Worm (Caenorhabditis elegans) whole organism, midembryonic: Measurements from ENCODE around the gene let-413.

Experiments used
- T22C8.4 ChIP-seq: fragments of 200-800 bp; sonication (Bioruptor generic); IDR thresholded peaks from 2 replicates; pipeline ENCODE4 v1.3.6; 2022; ENCODE audit warnings: missing genetic modification characterization, missing compliant biosample characterization
- cog-1 ChIP-seq: sonication (generic microtip); optimal IDR thresholded peaks from 2 replicates; lab custom pipeline; 2016; ENCODE audit warnings: missing genetic modification characterization, missing compliant biosample characterization
- flt-1 ChIP-seq: fragments of 200-800 bp; sonication (Bioruptor generic); IDR thresholded peaks from 2 replicates; pipeline ENCODE4 v1.3.6; 2022; ENCODE audit warnings: missing genetic modification characterization, missing compliant biosample characterization
- klf-2 ChIP-seq: fragments of 200-800 bp; sonication (Bioruptor generic); conservative IDR thresholded peaks from 2 replicates; pipeline ENCODE4 v1.3.6; 2022; ENCODE audit warnings: missing genetic modification reagents, missing genetic modification characterization, missing compliant biosample characterization
- med-1 ChIP-seq: sonication (generic microtip); optimal IDR thresholded peaks from 2 replicates; lab custom pipeline; 2017; ENCODE audit warnings: missing genetic modification characterization, mild to moderate bottlenecking, missing compliant biosample characterization, antibody characterized with exemption, missing genetic modification reagents; ENCODE audit not compliant: insufficient read depth
- ref-1 ChIP-seq: fragments of 200-800 bp; sonication (Bioruptor generic); conservative IDR thresholded peaks from 2 replicates; pipeline ENCODE4 v1.3.6; 2022; ENCODE audit warnings: missing genetic modification reagents, missing genetic modification characterization, missing compliant biosample characterization
- tab-1 ChIP-seq: fragments of 200-800 bp; sonication (Bioruptor generic); IDR thresholded peaks from 2 replicates; pipeline ENCODE4 v1.3.6; 2022; ENCODE audit warnings: missing genetic modification characterization, missing compliant biosample characterization
- ztf-23 ChIP-seq: fragments of 200-800 bp; sonication (Bioruptor generic); IDR thresholded peaks from 2 replicates; pipeline ENCODE4 v1.3.6; 2022; ENCODE audit warnings: missing genetic modification reagents, missing genetic modification characterization, missing compliant biosample characterization
- ztf-29 ChIP-seq: fragments of 200-800 bp; sonication (Bioruptor generic); IDR thresholded peaks from 2 replicates; pipeline ENCODE4 v1.3.6; 2022; ENCODE audit warnings: missing genetic modification reagents, missing genetic modification characterization, missing compliant biosample characterization

Gene let-413

DNA sequence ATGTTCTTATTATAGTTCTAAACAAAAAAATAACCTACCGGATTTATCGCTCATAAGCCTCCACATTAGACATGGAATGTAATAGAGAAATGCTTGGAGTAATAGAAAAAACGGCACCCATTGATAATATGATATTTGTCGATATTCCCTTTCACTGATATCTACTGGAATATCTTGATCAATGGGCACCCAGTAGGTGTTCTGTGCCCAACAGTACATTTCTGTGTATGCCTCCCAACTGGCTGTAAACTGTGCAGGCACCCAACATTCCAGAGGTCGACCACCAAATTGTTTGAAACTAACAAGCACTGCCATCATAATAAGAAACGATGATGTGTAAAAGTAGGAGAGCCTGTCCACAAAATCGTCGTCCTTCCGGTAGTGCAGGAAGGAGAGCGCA is 13.1 kb downstream of the let-413 start:
- TF ChIP-seq cog-1 (tag; lab: Kevin White, UChicago) (no peak), T22C8.4 (GFP tag; lab: Robert Waterston, UW) (no peak), ztf-23 (no peak), ztf-29 (GFP tag; lab: Robert Waterston, UW) (no peak), med-1 (GFP tag; lab: Kevin White, UChicago) (no peak), klf-2 (GFP tag; lab: Robert Waterston, UW) (no peak), ref-1 (GFP tag; lab: Robert Waterston, UW) (no peak), flt-1 (GFP tag; lab: Robert Waterston, UW) (no peak), tab-1 (GFP tag; lab: Robert Waterston, UW) (no peak)

ce11 chrV:7958740-7959320 is 18.7 kb downstream of the let-413 start, which contains the start of the genes clec-217 and F26D11.2:
TSS of gene clec-217 (minus strand) at chrV:7958840.
TSS of gene F26D11.2 (plus strand) at chrV:7959270.
- TF ChIP-seq med-1 (GFP tag; lab: Kevin White, UChicago), result no peak
- TF ChIP-seq cog-1 (tag; lab: Kevin White, UChicago), result no peak
- no peak for TF ChIP-seq ztf-23
- TF ChIP-seq klf-2 (GFP tag; lab: Robert Waterston, UW), result no peak
- no peak for TF ChIP-seq flt-1 (GFP tag; lab: Robert Waterston, UW)
- TF ChIP-seq ztf-29 (GFP tag; lab: Robert Waterston, UW), result no peak
- TF ChIP-seq T22C8.4 (GFP tag; lab: Robert Waterston, UW), result no peak
- no peak for TF ChIP-seq tab-1 (GFP tag; lab: Robert Waterston, UW)
- no peak for TF ChIP-seq ref-1 (GFP tag; lab: Robert Waterston, UW)

ce11 chrV:7956218-7956617 is 21.4 kb downstream of the let-413 start, which contains the start of gene pals-34:
TSS of gene pals-34 (minus strand) at chrV:7956497.
- TF ChIP-seq med-1 (GFP tag; lab: Kevin White, UChicago) (no peak), ztf-23 (no peak), klf-2 (GFP tag; lab: Robert Waterston, UW) (no peak)

DNA sequence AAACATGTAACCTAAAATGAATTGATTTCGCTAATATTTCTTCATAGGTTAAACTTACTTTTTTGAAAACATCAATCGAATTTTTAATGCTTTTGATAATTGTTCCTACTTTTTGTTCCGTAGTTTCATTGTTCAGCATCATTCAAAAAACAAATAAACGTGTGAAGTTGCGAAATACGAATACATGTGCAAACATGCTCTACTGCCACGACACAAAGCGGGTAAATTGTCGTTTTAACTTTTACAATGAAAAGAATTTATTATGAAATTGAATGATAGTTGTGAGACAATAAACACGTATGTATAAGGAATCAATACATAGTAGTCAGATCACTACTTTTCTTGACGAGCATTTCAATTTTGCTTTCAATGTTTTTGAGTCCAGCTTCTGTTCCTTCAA is 22.4 kb downstream of the let-413 start, which contains the start of gene F26D11.12:
Gene F26D11.12 (minus strand): TSS at position 145 of the 400 bp plus-strand sequence.
- TF ChIP-seq tab-1 (GFP tag; lab: Robert Waterston, UW) (no peak), cog-1 (tag; lab: Kevin White, UChicago) (no peak), ref-1 (GFP tag; lab: Robert Waterston, UW) (no peak), flt-1 (GFP tag; lab: Robert Waterston, UW) (no peak), ztf-23 (no peak), klf-2 (GFP tag; lab: Robert Waterston, UW) (no peak)

DNA sequence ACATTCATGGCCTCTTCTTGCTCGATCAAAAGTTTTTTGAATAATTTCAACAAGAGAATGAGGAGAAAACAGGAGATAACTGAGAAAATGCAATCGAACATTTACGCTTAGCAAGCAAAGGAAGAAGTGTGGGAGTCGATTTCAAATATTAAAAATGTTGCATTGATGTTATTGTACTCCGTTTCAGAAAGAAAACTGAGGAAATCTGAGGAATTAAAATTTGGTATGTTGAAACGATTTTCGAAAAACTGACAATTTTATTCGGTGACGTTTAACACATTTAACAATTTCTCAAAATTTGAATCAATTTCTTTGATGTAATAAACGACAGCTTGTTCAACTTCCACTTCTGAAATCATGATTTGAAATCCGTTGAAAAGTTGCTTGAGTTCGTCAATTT is 23.0 kb downstream of the let-413 start, which contains the start of gene F26D11.13:
Gene F26D11.13 (minus strand): TSS at position 101 of the 400 bp plus-strand sequence.
- no peak for TF ChIP-seq med-1 (GFP tag; lab: Kevin White, UChicago)
- no peak for TF ChIP-seq ref-1 (GFP tag; lab: Robert Waterston, UW)
- TF ChIP-seq klf-2 (GFP tag; lab: Robert Waterston, UW), result no peak
- no peak for TF ChIP-seq T22C8.4 (GFP tag; lab: Robert Waterston, UW)
- no peak for TF ChIP-seq tab-1 (GFP tag; lab: Robert Waterston, UW)
- TF ChIP-seq cog-1 (tag; lab: Kevin White, UChicago), result no peak
- TF ChIP-seq ztf-23, result no peak
- no peak for TF ChIP-seq flt-1 (GFP tag; lab: Robert Waterston, UW)
- no peak for TF ChIP-seq ztf-29 (GFP tag; lab: Robert Waterston, UW)

- TF ChIP-seq ztf-23 (no peak), klf-2 (GFP tag; lab: Robert Waterston, UW) (no peak), flt-1 (GFP tag; lab: Robert Waterston, UW) (no peak), ref-1 (GFP tag; lab: Robert Waterston, UW) (no peak), ztf-29 (GFP tag; lab: Robert Waterston, UW) (no peak)
These were observed 24.7 kb downstream of the let-413 start, which contains the start of gene clec-216 for ce11 chrV:7952855-7953254. TSS of gene clec-216 (minus strand) at chrV:7952955.

- TF ChIP-seq flt-1 (GFP tag; lab: Robert Waterston, UW) (no peak), T22C8.4 (GFP tag; lab: Robert Waterston, UW) (no peak)
These were observed 31.3 kb downstream of the let-413 start for ce11 chrV:7946229-7946628.

- TF ChIP-seq med-1 (GFP tag; lab: Kevin White, UChicago), result no peak
- no peak for TF ChIP-seq cog-1 (tag; lab: Kevin White, UChicago)
- no peak for TF ChIP-seq flt-1 (GFP tag; lab: Robert Waterston, UW)
- no peak for TF ChIP-seq ref-1 (GFP tag; lab: Robert Waterston, UW)
- no peak for TF ChIP-seq tab-1 (GFP tag; lab: Robert Waterston, UW)
- no peak for TF ChIP-seq klf-2 (GFP tag; lab: Robert Waterston, UW)
- TF ChIP-seq T22C8.4 (GFP tag; lab: Robert Waterston, UW), result no peak
- TF ChIP-seq ztf-23, result no peak
- no peak for TF ChIP-seq ztf-29 (GFP tag; lab: Robert Waterston, UW)
These were observed 34.0 kb downstream of the let-413 start, which contains the start of gene Y97E10B.1 for ce11 chrV:7943568-7943967. TSS of gene Y97E10B.1 (plus strand) at chrV:7943868.

DNA sequence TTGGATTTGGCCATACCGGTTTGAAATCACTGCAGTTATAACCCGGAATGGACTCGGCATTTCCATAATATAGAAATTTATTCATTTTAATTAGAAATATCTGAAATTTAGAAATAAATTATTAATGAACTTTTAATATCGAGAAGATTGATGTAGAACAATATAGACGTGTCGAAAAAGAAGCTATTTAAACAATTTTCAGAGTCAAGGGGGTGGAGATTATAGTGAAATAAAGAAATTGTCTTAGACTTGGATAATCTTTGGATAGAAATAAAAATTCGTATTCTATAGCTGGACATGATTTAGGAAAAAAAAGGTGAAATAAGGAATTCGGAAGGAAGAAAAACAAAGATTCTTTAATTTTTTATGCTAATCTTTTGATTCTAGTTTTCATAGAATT is 37.3 kb downstream of the let-413 start, which contains the start of gene srt-53:
Gene srt-53 (minus strand): TSS at position 101 of the 400 bp plus-strand sequence.
- no peak for TF ChIP-seq ztf-29 (GFP tag; lab: Robert Waterston, UW)
- no peak for TF ChIP-seq tab-1 (GFP tag; lab: Robert Waterston, UW)
- no peak for TF ChIP-seq T22C8.4 (GFP tag; lab: Robert Waterston, UW)
- no peak for TF ChIP-seq ref-1 (GFP tag; lab: Robert Waterston, UW)
- TF ChIP-seq cog-1 (tag; lab: Kevin White, UChicago), result no peak
- TF ChIP-seq ztf-23, result no peak
- no peak for TF ChIP-seq klf-2 (GFP tag; lab: Robert Waterston, UW)
- TF ChIP-seq flt-1 (GFP tag; lab: Robert Waterston, UW), result no peak
- no peak for TF ChIP-seq med-1 (GFP tag; lab: Kevin White, UChicago)
